Fruit fly (Drosophila melanogaster) whole organism, wandering third instar larva: ENCODE data around the gene TwdlZ.

Experiments
- Abd-B ChIP-seq: fragments of >200 bp; optimal IDR thresholded peaks from 2 replicates; lab custom pipeline; 2017; ENCODE audit warnings: missing biosample characterization, missing genetic modification characterization
- CG9705 ChIP-seq: fragments of 200-800 bp; sonication (Bioruptor generic); optimal IDR thresholded peaks from 2 replicates; lab custom pipeline; 2018; ENCODE audit warnings: missing biosample characterization, mild to moderate bottlenecking, missing genetic modification characterization
- Dfd ChIP-seq: fragments of >200 bp; optimal IDR thresholded peaks from 2 replicates; lab custom pipeline; 2017; ENCODE audit warnings: missing biosample characterization, missing genetic modification characterization
- Hr83 ChIP-seq: fragments of 200-300 bp; sonication (Bioruptor generic); optimal IDR thresholded peaks from 2 replicates; lab custom pipeline; 2016; ENCODE audit warnings: missing biosample characterization, mild to moderate bottlenecking, missing genetic modification characterization, moderate library complexity; ENCODE audit not compliant: poor library complexity, severe bottlenecking
- Jra ChIP-seq: sonication (Bioruptor generic); optimal IDR thresholded peaks from 2 replicates; lab custom pipeline; 2016; ENCODE audit warnings: missing biosample characterization, missing genetic modification characterization
- N ChIP-seq: fragments of >200 bp; optimal IDR thresholded peaks from 2 replicates; lab custom pipeline; 2018; ENCODE audit warnings: missing biosample characterization, missing external identifiers, missing genetic modification characterization
- OdsH ChIP-seq: fragments of 200-800 bp; sonication (Bioruptor generic); optimal IDR thresholded peaks from 2 replicates; lab custom pipeline; 2016; ENCODE audit warnings: missing biosample characterization, mild to moderate bottlenecking, missing genetic modification characterization
- Sp1 ChIP-seq: fragments of 200-800 bp; sonication (Bioruptor generic); optimal IDR thresholded peaks from 3 replicates; lab custom pipeline; 2019; ENCODE audit warnings: missing biosample characterization, mild to moderate bottlenecking, missing genetic modification characterization, moderate library complexity
- dmrt93B ChIP-seq: fragments of 200-800 bp; sonication (Bioruptor generic); optimal IDR thresholded peaks from 2 replicates; lab custom pipeline; 2018; ENCODE audit warnings: missing biosample characterization, mild to moderate bottlenecking, missing genetic modification characterization
- h ChIP-seq: fragments of 200-800 bp; sonication (Bioruptor generic); optimal IDR thresholded peaks from 3 replicates; lab custom pipeline; 2016; ENCODE audit warnings: missing biosample characterization, mild to moderate bottlenecking, missing genetic modification characterization
- lola ChIP-seq: fragments of >200 bp; optimal IDR thresholded peaks from 2 replicates; lab custom pipeline; 2017; ENCODE audit warnings: missing biosample characterization, missing genetic modification characterization
- rgr ChIP-seq: fragments of 200-800 bp; sonication (Bioruptor generic); optimal IDR thresholded peaks from 3 replicates; lab custom pipeline; 2016; ENCODE audit warnings: missing biosample characterization, mild to moderate bottlenecking, missing genetic modification characterization
- usp ChIP-seq: fragments of >200 bp; optimal IDR thresholded peaks from 2 replicates; lab custom pipeline; 2017; ENCODE audit warnings: missing biosample characterization, missing genetic modification characterization

DNA sequence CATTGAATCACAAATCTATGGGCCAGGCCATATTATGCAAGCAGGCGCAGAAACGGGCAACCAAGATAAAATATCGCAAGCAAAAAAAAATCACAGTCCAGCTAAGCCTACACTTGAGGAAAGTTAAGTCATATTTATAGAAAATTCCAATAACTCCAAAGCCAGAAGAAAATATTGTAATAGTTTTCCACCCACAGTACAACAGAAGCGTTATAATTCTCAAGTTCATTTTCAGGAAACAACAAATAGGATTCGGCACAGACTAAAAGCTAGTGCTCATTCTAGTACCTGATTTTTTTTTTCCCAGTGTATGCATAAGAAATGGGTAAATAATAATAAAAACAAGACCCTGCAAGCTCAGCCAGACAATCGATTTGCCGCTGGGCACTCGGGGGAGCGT is 27.8 kb downstream of the TwdlZ start:
- TF ChIP-seq N (GFP tag; lab: Kevin White, UChicago) = no peak
- TF ChIP-seq Hr83 (GFP tag; lab: Kevin White, UChicago) = no peak
- TF ChIP-seq OdsH (GFP tag; lab: Kevin White, UChicago) = no peak
- no peak for TF ChIP-seq Sp1
- TF ChIP-seq Dfd (GFP tag; lab: Kevin White, UChicago) = no peak
- no peak for TF ChIP-seq h (GFP tag; lab: Kevin White, UChicago)
- no peak for TF ChIP-seq lola (GFP tag; lab: Kevin White, UChicago)
- TF ChIP-seq usp = no peak
- TF ChIP-seq CG9705 = no peak
- TF ChIP-seq rgr = no peak
- TF ChIP-seq Abd-B (GFP tag; lab: Kevin White, UChicago) = no peak
- TF ChIP-seq Jra (GFP tag; lab: Kevin White, UChicago) = no peak
- TF ChIP-seq dmrt93B (GFP tag; lab: Kevin White, UChicago) = no peak
